Worm (Caenorhabditis elegans) whole organism, L4 larva: ENCODE measurements around the gene T20F7.3.
"Not testable (repeated sequence)": the region's sequence is repeated elsewhere in the genome, so short reads cannot be mapped to it uniquely, and the experiment has no call there.

ENCODE experiments used
- F49E8.2 ChIP-seq: sonication (generic microtip); optimal IDR thresholded peaks from 2 replicates; lab custom pipeline; 2016; ENCODE audit warnings: missing compliant biosample characterization, mild to moderate bottlenecking, missing genetic modification characterization, borderline replicate concordance
- Y48G9A.11 ChIP-seq: fragments of 200-800 bp; sonication (Bioruptor generic); IDR thresholded peaks from 2 replicates; pipeline ENCODE4 v1.3.6; 2022; ENCODE audit warnings: missing genetic modification reagents, missing genetic modification characterization, missing compliant biosample characterization
- Y75B8A.6 ChIP-seq: fragments of 200-800 bp; sonication (Bioruptor generic); IDR thresholded peaks from 2 replicates; pipeline ENCODE4 v1.3.6; 2022; ENCODE audit warnings: missing genetic modification reagents, missing genetic modification characterization, missing compliant biosample characterization
- ZK337.2 ChIP-seq: fragments of 200-800 bp; sonication (Bioruptor generic); IDR thresholded peaks from 2 replicates; pipeline ENCODE4 v1.3.6; 2022; ENCODE audit warnings: missing genetic modification reagents, missing genetic modification characterization, missing compliant biosample characterization
- ZK546.5 ChIP-seq, 2 experiments: sonication (generic microtip); optimal IDR thresholded peaks; 2 replicates each; lab custom pipeline; 2017; ENCODE audit warnings: missing biosample characterization in 2 of 2, missing genetic modification characterization in 2 of 2
- aha-1 ChIP-seq: fragments of 150-350 bp; peaks from one replicate; lab custom pipeline; 2014; ENCODE audit warnings: missing biosample characterization, missing genetic modification characterization
- aly-2 ChIP-seq: sonication (generic microtip); optimal IDR thresholded peaks from 2 replicates; lab custom pipeline; 2018; ENCODE audit warnings: missing biosample characterization, missing genetic modification characterization
- ceh-28 ChIP-seq: fragments of 150-350 bp; optimal IDR thresholded peaks from 2 replicates; lab custom pipeline; 2014; ENCODE audit warnings: missing biosample characterization, missing genetic modification reagents, missing genetic modification characterization
- ceh-44 ChIP-seq: fragments of 200-800 bp; sonication (Bioruptor generic); IDR thresholded peaks from 2 replicates; pipeline ENCODE4 v1.3.6; 2022; ENCODE audit warnings: missing genetic modification reagents, missing genetic modification characterization, missing compliant biosample characterization
- ces-1 ChIP-seq: fragments of 150-350 bp; sonication (generic microtip); optimal IDR thresholded peaks from 4 replicates; lab custom pipeline; 2014; ENCODE audit warnings: missing biosample characterization, missing genetic modification reagents, missing genetic modification characterization
- cey-2 ChIP-seq: sonication (generic microtip); optimal IDR thresholded peaks from 3 replicates; lab custom pipeline; 2017; ENCODE audit warnings: missing genetic modification characterization, mild to moderate bottlenecking, missing compliant biosample characterization, antibody characterized with exemption, borderline replicate concordance; ENCODE audit not compliant: insufficient read depth
- daf-12 ChIP-seq: fragments of 150-350 bp; optimal IDR thresholded peaks from 2 replicates; lab custom pipeline; 2014; ENCODE audit warnings: missing biosample characterization, missing genetic modification reagents, missing genetic modification characterization
- dmd-6 ChIP-seq: fragments of 200-800 bp; sonication (Bioruptor generic); IDR thresholded peaks from 2 replicates; pipeline ENCODE4 v1.3.6; 2022; ENCODE audit warnings: missing genetic modification reagents, missing genetic modification characterization, missing compliant biosample characterization
- dmd-9 ChIP-seq: fragments of 200-800 bp; sonication (Bioruptor generic); IDR thresholded peaks from 2 replicates; pipeline ENCODE4 v1.3.6; 2022; ENCODE audit warnings: missing genetic modification reagents, missing genetic modification characterization, missing compliant biosample characterization
- dpl-1 ChIP-seq: fragments of 150-350 bp; optimal IDR thresholded peaks from 2 replicates; lab custom pipeline; 2014; ENCODE audit warnings: missing biosample characterization, missing genetic modification reagents, missing genetic modification characterization
- egl-27 ChIP-seq: sonication (generic microtip); optimal IDR thresholded peaks from 3 replicates; lab custom pipeline; 2017; ENCODE audit warnings: missing biosample characterization, missing genetic modification reagents, missing genetic modification characterization
- fkh-10 ChIP-seq: fragments of 150-350 bp; optimal IDR thresholded peaks from 2 replicates; lab custom pipeline; 2014; ENCODE audit warnings: missing biosample characterization, missing genetic modification reagents, missing genetic modification characterization
- gei-8 ChIP-seq: fragments of 200-800 bp; sonication (Bioruptor generic); optimal IDR thresholded peaks from 2 replicates; lab custom pipeline; 2018; ENCODE audit warnings: mild to moderate bottlenecking, missing genetic modification characterization, missing compliant biosample characterization
- jun-1 ChIP-seq: fragments of 150-350 bp; optimal IDR thresholded peaks from 2 replicates; lab custom pipeline; 2014; ENCODE audit warnings: missing biosample characterization, missing genetic modification reagents, missing genetic modification characterization
- lin-1 ChIP-seq: fragments of 200-800 bp; sonication (Bioruptor generic); IDR thresholded peaks from 2 replicates; pipeline ENCODE4 v1.3.6; 2022; ENCODE audit warnings: missing genetic modification reagents, missing genetic modification characterization, missing compliant biosample characterization
- lin-15B ChIP-seq: fragments of 150-350 bp; sonication (generic microtip); optimal IDR thresholded peaks from 3 replicates; lab custom pipeline; 2014; ENCODE audit warnings: missing biosample characterization, missing genetic modification characterization
- mdt-29 ChIP-seq: fragments of 200-800 bp; sonication (Bioruptor generic); IDR thresholded peaks from 2 replicates; pipeline ENCODE4 v1.3.6; 2022; ENCODE audit warnings: missing genetic modification reagents, missing genetic modification characterization, missing compliant biosample characterization
- mxl-2 ChIP-seq: fragments of 200-800 bp; sonication (Bioruptor generic); conservative IDR thresholded peaks from 2 replicates; pipeline ENCODE4 v1.3.6; 2022; ENCODE audit warnings: missing genetic modification reagents, missing genetic modification characterization, missing compliant biosample characterization
- nhr-11 ChIP-seq: fragments of 150-350 bp; optimal IDR thresholded peaks from 2 replicates; lab custom pipeline; 2014; ENCODE audit warnings: missing biosample characterization, missing genetic modification characterization
- nhr-237 ChIP-seq: sonication (generic microtip); optimal IDR thresholded peaks from 2 replicates; lab custom pipeline; 2017; ENCODE audit warnings: missing biosample characterization, missing genetic modification characterization
- nhr-28 ChIP-seq: fragments of 150-350 bp; optimal IDR thresholded peaks from 2 replicates; lab custom pipeline; 2014; ENCODE audit warnings: missing biosample characterization, missing genetic modification characterization
- rbr-2 ChIP-seq: sonication (generic microtip); optimal IDR thresholded peaks from 2 replicates; lab custom pipeline; 2016; ENCODE audit warnings: missing genotype, missing genetic modification characterization, missing compliant biosample characterization
- saeg-2 ChIP-seq: fragments of 200-800 bp; sonication (Bioruptor generic); IDR thresholded peaks from 2 replicates; pipeline ENCODE4 v1.3.6; 2022; ENCODE audit warnings: missing genetic modification reagents, missing genetic modification characterization, missing compliant biosample characterization
- snpc-1.2 ChIP-seq: fragments of 200-800 bp; sonication (Bioruptor generic); IDR thresholded peaks from 2 replicates; pipeline ENCODE4 v1.3.6; 2022; ENCODE audit warnings: missing genetic modification reagents, missing genetic modification characterization, missing compliant biosample characterization
- tag-97 ChIP-seq: fragments of 200-800 bp; sonication (Bioruptor generic); IDR thresholded peaks from 2 replicates; pipeline ENCODE4 v1.3.6; 2022; ENCODE audit warnings: missing genetic modification characterization, missing compliant biosample characterization
- unc-62 ChIP-seq, 3 experiments: fragments of 150-350 bp in 1 of 3; sonication (generic microtip); optimal IDR thresholded peaks in 2 of 3; peaks in 1 of 3; 1 replicate in 1 of 3; 2 replicates in 2 of 3; lab custom pipeline; 2014 to 2017; ENCODE audit warnings: missing biosample characterization in 3 of 3, missing genetic modification characterization in 3 of 3, missing genetic modification reagents in 3 of 3, missing genotype in 1 of 3
- zfp-3 ChIP-seq: fragments of 200-800 bp; sonication (Bioruptor generic); conservative IDR thresholded peaks from 2 replicates; pipeline ENCODE4 v1.3.6; 2022; ENCODE audit warnings: missing genetic modification reagents, missing genetic modification characterization, missing compliant biosample characterization

The T20F7.3 gene

DNA sequence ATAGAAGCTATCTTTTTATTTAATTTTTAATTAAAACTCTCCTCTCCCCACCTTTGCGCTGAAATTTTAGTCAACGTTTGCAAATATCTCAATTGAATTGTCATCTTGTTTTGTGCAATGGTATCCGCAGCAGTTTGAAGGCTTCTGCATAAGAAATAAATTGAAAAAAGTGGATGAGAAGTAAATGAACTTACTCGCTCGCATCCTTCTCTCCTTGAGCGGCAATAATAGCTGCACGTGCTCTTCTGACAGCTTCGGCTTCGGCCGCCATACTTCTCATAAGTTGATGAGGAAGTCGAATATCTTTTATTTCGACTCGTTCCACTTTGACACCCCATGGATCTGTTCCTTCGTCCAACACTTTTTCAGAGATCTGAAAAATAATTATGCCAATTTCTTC is 43.3 kb upstream of the T20F7.3 start:
- TF ChIP-seq unc-62 (GFP tag; optimal IDR thresholded peaks at IDR 0.05 in 1 of 2; lab: Kevin White, UChicago) (no peak), unc-62 (tag; optimal IDR thresholded peaks at IDR 0.05; lab: Kevin White, UChicago) (no peak), daf-12 (tag; lab: Kevin White, UChicago) (no peak), tag-97 (GFP tag; lab: Robert Waterston, UW) (no peak), F49E8.2 (tag; lab: Kevin White, UChicago) (no peak), dmd-9 (GFP tag; lab: Robert Waterston, UW) (no peak), ces-1 (GFP tag; lab: Kevin White, UChicago) (peak; percentile 32), cey-2 (tag; lab: Kevin White, UChicago) (no peak), fkh-10 (GFP tag; lab: Kevin White, UChicago) (peak; percentile 68), gei-8 (GFP tag; lab: Kevin White, UChicago) (no peak), rbr-2 (tag; lab: Kevin White, UChicago) (no peak)

ce11 chrX:16818271-16818670 is 41.9 kb upstream of the T20F7.3 start:
- TF ChIP-seq nhr-11 (tag; lab: Kevin White, UChicago) (no peak), dpl-1 (GFP tag; lab: Kevin White, UChicago) (no peak), snpc-1.2 (GFP tag; lab: Robert Waterston, UW) (no peak), ceh-28 (no peak), aha-1 (peak; percentile 52), dmd-6 (no peak), aly-2 (tag; lab: Kevin White, UChicago) (no peak)

DNA sequence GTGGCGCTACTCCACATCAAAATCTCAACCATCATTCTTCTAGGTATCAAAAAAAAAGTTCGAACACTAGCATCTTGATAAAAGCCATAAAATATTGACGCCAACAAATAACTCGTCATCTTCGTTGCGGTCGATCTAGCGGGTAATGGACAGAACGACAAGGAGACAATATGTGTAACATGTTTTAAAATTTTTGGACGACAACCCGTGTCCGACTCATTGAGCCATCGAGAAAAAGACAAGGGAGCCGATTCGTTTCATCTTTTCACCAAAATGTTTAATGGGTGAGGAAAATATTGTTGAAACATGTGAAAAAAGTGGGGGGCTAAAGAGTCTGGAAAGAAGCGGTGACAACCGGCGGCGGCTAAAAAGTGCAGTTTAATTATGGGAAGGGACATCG is 38.7 kb upstream of the T20F7.3 start:
- TF ChIP-seq unc-62 (GFP tag; optimal IDR thresholded peaks at IDR 0.05 in 1 of 2; lab: Kevin White, UChicago): peak in 1 of 2 experiments; percentile 91
- no peak for TF ChIP-seq unc-62 (tag; optimal IDR thresholded peaks at IDR 0.05; lab: Kevin White, UChicago)
- TF ChIP-seq ZK546.5 (tag; optimal IDR thresholded peaks at IDR 0.05; lab: Kevin White, UChicago): no peak

ce11 chrX:16825358-16825757 is 34.8 kb upstream of the T20F7.3 start, which contains the start of gene sto-5:
Gene sto-5, minus strand, starts transcription at chrX:16825458.
- no peak for TF ChIP-seq rbr-2 (tag; lab: Kevin White, UChicago)
- no peak for TF ChIP-seq Y48G9A.11 (GFP tag; lab: Robert Waterston, UW)
- no peak for TF ChIP-seq zfp-3 (GFP tag; lab: Robert Waterston, UW)
- no peak for TF ChIP-seq egl-27 (tag; lab: Kevin White, UChicago)
- TF ChIP-seq ceh-44 (GFP tag; lab: Robert Waterston, UW): no peak
- TF ChIP-seq lin-1 (GFP tag; lab: Robert Waterston, UW): no peak
- TF ChIP-seq mxl-2 (GFP tag; lab: Robert Waterston, UW): no peak
- TF ChIP-seq aly-2 (tag; lab: Kevin White, UChicago): no peak
- TF ChIP-seq nhr-28 (tag; lab: Kevin White, UChicago): no peak
- no peak for TF ChIP-seq mdt-29 (GFP tag; lab: Robert Waterston, UW)
- TF ChIP-seq ZK337.2 (GFP tag; lab: Robert Waterston, UW): no peak
- TF ChIP-seq jun-1 (tag; lab: Kevin White, UChicago): no peak
- TF ChIP-seq saeg-2 (GFP tag; lab: Robert Waterston, UW): no peak

ce11 chrX:16826500-16826899 is 33.7 kb upstream of the T20F7.3 start:
- TF ChIP-seq Y75B8A.6 (GFP tag; lab: Robert Waterston, UW) (no peak), unc-62 (GFP tag; optimal IDR thresholded peaks at IDR 0.05 in 1 of 2; lab: Kevin White, UChicago) (peak in 1 of 2 experiments; percentile 89), unc-62 (tag; optimal IDR thresholded peaks at IDR 0.05; lab: Kevin White, UChicago) (no peak)

DNA sequence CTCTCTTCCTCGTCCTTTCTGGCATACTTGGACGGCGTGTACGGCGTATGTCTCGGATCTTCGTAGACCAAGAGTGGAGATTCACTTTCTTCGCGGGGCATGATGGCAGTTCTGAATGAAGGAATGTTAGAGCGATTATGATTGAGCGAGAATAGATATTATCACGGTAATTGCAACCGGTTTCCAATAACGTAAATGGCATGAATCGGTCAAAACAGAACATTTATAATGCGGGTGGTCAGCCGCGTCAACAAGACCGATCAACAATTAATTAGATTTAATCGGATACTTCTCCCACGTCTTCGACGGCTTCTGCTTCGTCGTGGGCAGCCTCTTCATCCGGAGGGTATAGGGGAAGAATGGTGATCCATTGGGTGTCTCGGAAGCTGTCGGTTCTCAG is 25.5 kb upstream of the T20F7.3 start, which contains the start of gene F41G4.13:
Gene F41G4.13 (minus strand): TSS at position 101 of the 400 bp plus-strand sequence.
- TF ChIP-seq lin-15B, nhr-11, nhr-237 (tag; lab: Kevin White, UChicago): not testable (repeated sequence)
- TF ChIP-seq, all 104 proteins: peak for 0; not testable (repeated sequence) for 104
